Worm (Caenorhabditis elegans): ENCODE data around the gene srx-9.
"Not testable (repeated sequence)": the region's sequence is repeated elsewhere in the genome, so short reads cannot be mapped to it uniquely, and the experiment has no call there.

The srx-9 gene

DNA sequence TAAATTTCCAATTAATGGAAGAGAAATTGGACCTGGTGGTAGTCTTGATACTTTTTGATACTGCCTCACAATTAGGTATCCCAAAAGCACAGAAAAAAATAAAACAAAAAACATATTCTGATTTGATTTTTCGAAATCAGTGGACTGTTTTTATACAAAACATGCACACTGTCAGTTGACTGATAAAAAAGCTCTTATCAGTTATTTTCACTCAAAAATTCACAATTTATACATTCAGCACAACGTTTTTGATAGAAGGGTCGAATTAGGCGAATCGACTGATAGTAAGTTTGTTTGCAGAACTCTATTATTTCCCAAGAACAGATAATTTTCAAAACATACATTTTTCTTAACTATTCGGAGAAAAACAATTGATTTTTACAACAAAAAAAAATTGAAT is 31.2 kb downstream of the srx-9 start, which contains the start of gene cyp-35A2:
TSS of gene cyp-35A2 (minus strand) at position 124 of the 400 bp plus-strand sequence.
- TF ChIP-seq klf-2 (GFP tag; conservative IDR thresholded peaks at IDR 0.05) (no peak), ref-1 (GFP tag; conservative IDR thresholded peaks at IDR 0.05) (no peak), tab-1 (GFP tag; IDR thresholded peaks at IDR 0.05) (no peak), ztf-29 (GFP tag; IDR thresholded peaks at IDR 0.05) (no peak), cog-1 (tag; optimal IDR thresholded peaks at IDR 0.05) (no peak), med-1 (GFP tag; optimal IDR thresholded peaks at IDR 0.05; ENCODE audit: insufficient read depth) (no peak), flt-1 (GFP tag; IDR thresholded peaks at IDR 0.05) (no peak), ztf-23 (GFP tag; IDR thresholded peaks at IDR 0.05) (no peak), T22C8.4 (GFP tag; IDR thresholded peaks at IDR 0.05) (no peak)

DNA sequence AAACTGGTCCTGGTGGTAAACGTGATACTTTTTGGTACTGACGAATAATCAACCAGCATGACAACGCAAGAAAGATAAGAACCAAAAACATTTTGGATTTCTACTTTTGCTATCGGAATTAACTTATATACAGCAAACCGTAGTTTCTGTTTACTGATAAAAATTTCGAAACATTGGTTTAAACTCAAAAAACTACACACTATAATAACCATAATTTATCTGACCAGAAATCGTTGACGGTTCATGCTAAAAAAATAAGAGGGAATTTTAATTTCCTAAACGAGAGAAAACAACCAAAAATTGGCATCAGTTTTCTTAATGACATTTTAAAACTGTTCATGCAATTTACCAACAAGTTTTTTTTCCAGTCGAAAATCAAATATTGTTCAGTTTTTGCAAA is 33.6 kb downstream of the srx-9 start, which contains the start of gene cyp-35A1:
TSS of gene cyp-35A1 (minus strand) at position 101 of the 400 bp plus-strand sequence.
- no peak for TF ChIP-seq tab-1 (GFP tag; IDR thresholded peaks at IDR 0.05)
- no peak for TF ChIP-seq cog-1 (tag; optimal IDR thresholded peaks at IDR 0.05)
- no peak for TF ChIP-seq klf-2 (GFP tag; conservative IDR thresholded peaks at IDR 0.05)
- no peak for TF ChIP-seq med-1 (GFP tag; optimal IDR thresholded peaks at IDR 0.05; ENCODE audit: insufficient read depth)
- no peak for TF ChIP-seq ref-1 (GFP tag; conservative IDR thresholded peaks at IDR 0.05)
- no peak for TF ChIP-seq T22C8.4 (GFP tag; IDR thresholded peaks at IDR 0.05)
- no peak for TF ChIP-seq ztf-29 (GFP tag; IDR thresholded peaks at IDR 0.05)
- no peak for TF ChIP-seq ztf-23 (GFP tag; IDR thresholded peaks at IDR 0.05)
- no peak for TF ChIP-seq flt-1 (GFP tag; IDR thresholded peaks at IDR 0.05)

DNA sequence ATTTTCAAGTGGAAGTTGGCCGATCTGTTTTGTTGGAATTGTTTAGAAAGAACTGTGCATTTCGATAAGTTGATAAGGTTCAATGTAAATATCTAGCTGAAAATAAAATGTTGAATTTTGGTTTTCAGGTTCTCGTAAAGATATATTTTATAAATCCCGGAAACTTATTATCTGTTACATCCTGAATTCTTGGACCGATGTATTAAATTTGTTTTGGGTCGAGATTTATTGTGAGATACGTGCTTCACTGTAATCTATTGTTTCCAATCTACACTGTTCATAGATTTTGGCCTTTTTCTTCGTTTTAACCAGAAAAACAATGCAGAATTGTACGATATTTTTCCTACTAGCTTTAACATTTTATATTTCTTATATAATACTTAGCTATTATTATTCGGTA is 38.1 kb downstream of the srx-9 start, which contains the start of gene C03G6.6:
TSS of gene C03G6.6 (plus strand) at position 301 of the 400 bp plus-strand sequence.
- TF ChIP-seq ztf-23 (GFP tag; IDR thresholded peaks at IDR 0.05) (no peak), flt-1 (GFP tag; IDR thresholded peaks at IDR 0.05) (no peak), klf-2 (GFP tag; conservative IDR thresholded peaks at IDR 0.05) (no peak), cog-1 (tag; optimal IDR thresholded peaks at IDR 0.05) (no peak), ztf-29 (GFP tag; IDR thresholded peaks at IDR 0.05) (no peak), tab-1 (GFP tag; IDR thresholded peaks at IDR 0.05) (no peak), T22C8.4 (GFP tag; IDR thresholded peaks at IDR 0.05) (no peak), med-1 (GFP tag; optimal IDR thresholded peaks at IDR 0.05; ENCODE audit: insufficient read depth) (no peak)

DNA sequence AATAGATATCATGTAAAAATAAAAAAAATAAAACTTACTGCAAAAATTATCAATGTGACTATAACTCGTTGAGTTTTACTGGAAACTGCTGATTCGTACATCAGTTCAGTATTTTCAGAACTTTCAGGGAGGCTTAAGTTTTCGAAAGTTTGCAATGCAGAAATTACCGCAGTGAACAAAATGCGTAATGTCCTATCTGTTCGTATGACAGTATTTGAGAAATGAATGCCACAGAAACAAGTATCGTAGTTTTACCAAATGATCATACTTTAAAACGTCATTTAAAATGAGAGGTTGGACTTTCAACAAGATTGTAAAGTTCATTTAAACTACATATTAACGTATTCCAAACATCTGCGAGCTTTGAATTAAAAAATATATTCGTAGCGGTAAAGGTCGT is 38.6 kb downstream of the srx-9 start, which contains the start of gene C03G6.21:
TSS of gene C03G6.21 (minus strand) at position 101 of the 400 bp plus-strand sequence.
- no peak for TF ChIP-seq flt-1 (GFP tag; IDR thresholded peaks at IDR 0.05)
- no peak for TF ChIP-seq med-1 (GFP tag; optimal IDR thresholded peaks at IDR 0.05; ENCODE audit: insufficient read depth)
- no peak for TF ChIP-seq klf-2 (GFP tag; conservative IDR thresholded peaks at IDR 0.05)
- TF ChIP-seq ref-1 (GFP tag; conservative IDR thresholded peaks at IDR 0.05): no peak
- no peak for TF ChIP-seq cog-1 (tag; optimal IDR thresholded peaks at IDR 0.05)
- TF ChIP-seq ztf-23 (GFP tag; IDR thresholded peaks at IDR 0.05): no peak
- no peak for TF ChIP-seq ztf-29 (GFP tag; IDR thresholded peaks at IDR 0.05)
- no peak for TF ChIP-seq T22C8.4 (GFP tag; IDR thresholded peaks at IDR 0.05)
- no peak for TF ChIP-seq tab-1 (GFP tag; IDR thresholded peaks at IDR 0.05)

DNA sequence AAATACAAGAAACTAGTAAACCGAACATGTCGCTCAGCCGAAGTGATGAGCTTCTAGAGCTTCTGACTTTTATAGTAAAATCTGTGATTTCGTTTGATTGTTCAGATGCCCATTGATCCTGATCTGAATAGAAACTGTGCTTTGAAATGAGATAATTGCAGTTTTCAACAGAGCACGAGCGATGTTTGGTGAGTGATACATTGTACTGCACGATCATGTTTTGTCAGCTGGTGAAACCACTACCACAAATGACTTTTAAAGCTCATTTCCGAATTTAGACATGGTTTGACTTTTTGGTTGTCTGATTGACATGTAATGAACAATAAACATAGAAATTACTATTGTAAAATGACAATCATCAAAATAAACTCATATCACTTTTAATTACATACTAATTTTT is 39.8 kb downstream of the srx-9 start, which contains the start of gene tag-293:
TSS of gene tag-293 (minus strand) at position 101 of the 400 bp plus-strand sequence.
- TF ChIP-seq flt-1 (GFP tag; IDR thresholded peaks at IDR 0.05) (no peak), ztf-23 (GFP tag; IDR thresholded peaks at IDR 0.05) (no peak), cog-1 (tag; optimal IDR thresholded peaks at IDR 0.05) (no peak), tab-1 (GFP tag; IDR thresholded peaks at IDR 0.05) (no peak), ref-1 (GFP tag; conservative IDR thresholded peaks at IDR 0.05) (no peak), ztf-29 (GFP tag; IDR thresholded peaks at IDR 0.05) (no peak), med-1 (GFP tag; optimal IDR thresholded peaks at IDR 0.05; ENCODE audit: insufficient read depth) (no peak), klf-2 (GFP tag; conservative IDR thresholded peaks at IDR 0.05) (no peak), T22C8.4 (GFP tag; IDR thresholded peaks at IDR 0.05) (no peak)

DNA sequence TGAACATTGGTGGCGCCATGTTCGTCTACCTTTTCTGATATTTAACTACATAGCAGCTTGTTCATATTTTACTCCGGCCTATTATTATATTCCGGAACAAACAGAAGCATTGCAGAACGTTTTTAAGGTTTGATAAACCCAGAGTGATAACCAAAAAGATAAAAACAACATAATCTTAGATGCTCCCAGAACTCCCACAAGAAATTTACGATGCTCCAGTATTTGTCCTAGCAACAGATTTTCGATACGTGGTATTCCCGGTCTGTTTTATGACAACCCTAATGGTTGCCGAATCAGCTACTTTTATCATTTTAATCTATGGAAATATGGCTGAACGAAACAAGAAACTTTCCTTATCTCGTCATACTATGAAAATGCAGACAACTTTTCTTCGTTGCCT is 41.7 kb downstream of the srx-9 start:
- TF ChIP-seq flt-1 (GFP tag; IDR thresholded peaks at IDR 0.05) (no peak), tab-1 (GFP tag; IDR thresholded peaks at IDR 0.05) (no peak), T22C8.4 (GFP tag; IDR thresholded peaks at IDR 0.05) (no peak), ztf-23 (GFP tag; IDR thresholded peaks at IDR 0.05) (no peak), klf-2 (GFP tag; conservative IDR thresholded peaks at IDR 0.05) (no peak), cog-1 (tag; optimal IDR thresholded peaks at IDR 0.05) (no peak), med-1 (GFP tag; optimal IDR thresholded peaks at IDR 0.05; ENCODE audit: insufficient read depth) (no peak), ztf-29 (GFP tag; IDR thresholded peaks at IDR 0.05) (no peak), ref-1 (GFP tag; conservative IDR thresholded peaks at IDR 0.05) (no peak)

DNA sequence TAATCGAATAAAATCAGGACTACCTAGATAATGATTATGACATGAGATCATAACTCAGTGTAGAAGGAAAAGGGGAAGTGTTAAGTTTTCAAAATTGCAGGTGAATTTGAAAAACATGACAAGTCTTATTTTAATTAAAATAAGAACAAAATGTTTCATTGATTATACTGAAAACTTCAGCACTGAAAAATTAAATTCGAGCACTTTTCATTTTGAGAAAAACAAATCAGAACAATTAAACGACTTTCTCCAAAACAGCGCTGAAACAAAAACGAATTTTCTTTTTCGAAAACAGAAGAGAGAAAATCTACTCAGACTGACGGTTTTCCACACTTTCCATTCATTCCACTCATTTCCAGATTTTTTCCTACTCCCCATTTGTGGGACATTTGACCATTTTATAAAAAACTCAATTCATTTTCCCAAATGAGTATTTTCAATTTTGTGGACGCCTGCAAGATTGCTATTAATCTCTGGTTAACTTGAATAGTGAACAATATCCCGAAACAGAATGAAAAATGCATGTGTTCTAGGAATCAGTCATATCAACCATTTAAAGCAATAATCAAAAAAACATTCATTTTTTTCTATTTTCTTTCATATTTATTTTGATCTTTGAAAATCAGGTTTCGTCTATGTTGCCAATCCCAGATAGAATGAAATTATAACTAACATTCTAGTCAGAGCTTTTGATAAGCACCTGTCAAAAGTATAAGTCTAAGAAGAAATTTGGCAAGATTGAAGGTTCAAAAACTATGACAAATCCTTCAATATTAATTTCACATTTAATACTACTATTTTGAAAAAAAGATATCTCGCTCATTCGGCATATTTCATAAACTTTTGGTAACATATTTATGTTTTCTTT is 42.8 kb downstream of the srx-9 start, which contains the start of the genes srh-231 and srh-275:
TSS of gene srh-231 (minus strand) at position 51 of the 868 bp plus-strand sequence.
TSS of gene srh-275 (plus strand) at position 818 of the 868 bp plus-strand sequence.
- no peak for TF ChIP-seq ztf-23 (GFP tag; IDR thresholded peaks at IDR 0.05)
- no peak for TF ChIP-seq T22C8.4 (GFP tag; IDR thresholded peaks at IDR 0.05)
- TF ChIP-seq flt-1 (GFP tag; IDR thresholded peaks at IDR 0.05): no peak
- no peak for TF ChIP-seq cog-1 (tag; optimal IDR thresholded peaks at IDR 0.05)
- TF ChIP-seq ztf-29 (GFP tag; IDR thresholded peaks at IDR 0.05): no peak
- TF ChIP-seq tab-1 (GFP tag; IDR thresholded peaks at IDR 0.05): no peak
- TF ChIP-seq ref-1 (GFP tag; conservative IDR thresholded peaks at IDR 0.05): no peak
- no peak for TF ChIP-seq klf-2 (GFP tag; conservative IDR thresholded peaks at IDR 0.05)
- TF ChIP-seq med-1 (GFP tag; optimal IDR thresholded peaks at IDR 0.05; ENCODE audit: insufficient read depth): no peak

DNA sequence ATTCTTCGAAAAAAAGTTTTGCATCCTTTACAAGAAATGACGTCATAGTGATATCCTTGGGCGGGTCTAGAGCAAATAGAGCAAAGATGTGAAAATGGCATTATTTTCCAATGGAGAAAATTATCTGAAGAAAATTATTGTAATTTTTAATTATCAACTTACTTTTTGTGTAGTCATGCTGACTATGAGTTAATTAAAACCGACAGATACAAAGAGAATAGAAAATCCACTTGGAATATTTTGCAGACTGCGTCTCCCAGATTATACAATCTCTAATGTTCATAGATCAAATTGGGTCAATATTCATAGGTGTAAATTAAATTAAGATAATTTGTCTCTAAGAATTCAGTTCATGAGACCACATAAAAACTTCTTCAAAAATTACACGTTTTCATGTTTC is 45.7 kb downstream of the srx-9 start, which contains the start of gene nhr-149:
TSS of gene nhr-149 (minus strand) at position 101 of the 400 bp plus-strand sequence.
- no peak for TF ChIP-seq tab-1 (GFP tag; IDR thresholded peaks at IDR 0.05)
- TF ChIP-seq T22C8.4 (GFP tag; IDR thresholded peaks at IDR 0.05): no peak

DNA sequence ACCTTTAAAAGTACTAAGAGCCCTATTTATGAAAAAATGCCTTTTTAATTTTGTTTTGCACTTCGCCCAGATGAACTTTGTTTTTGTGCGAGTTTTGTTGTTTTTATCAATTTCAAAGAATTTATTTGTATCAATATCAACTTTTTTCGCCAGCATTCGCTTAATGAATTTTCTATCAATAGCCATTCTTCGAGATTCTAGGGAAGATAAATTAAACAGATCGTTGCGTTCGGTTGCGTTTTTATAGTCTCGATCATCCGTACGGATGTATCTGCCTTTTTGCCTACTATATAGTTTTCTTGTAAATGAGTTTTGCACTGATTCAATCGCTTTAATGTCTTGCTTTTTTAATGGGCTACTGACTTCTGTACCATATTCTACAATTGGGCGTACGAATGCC is 49.8 kb downstream of the srx-9 start, which contains the start of gene nhr-147:
TSS of gene nhr-147 (plus strand) at position 301 of the 400 bp plus-strand sequence.
- not testable (repeated sequence) for TF ChIP-seq ref-1 (GFP tag; conservative IDR thresholded peaks at IDR 0.05); med-1 (GFP tag; optimal IDR thresholded peaks at IDR 0.05; ENCODE audit: insufficient read depth); flt-1 (GFP tag; IDR thresholded peaks at IDR 0.05)
